Worm (Caenorhabditis elegans) whole organism, young adult: ENCODE measurements around the gene Y39H10B.2.

Experiments used
- B0261.1 ChIP-seq: sonication (generic microtip); optimal IDR thresholded peaks from 2 replicates; lab custom pipeline; 2016; ENCODE audit warnings: mild to moderate bottlenecking, missing genetic modification characterization, moderate library complexity, missing compliant biosample characterization
- B0336.3 ChIP-seq: fragments of 200-800 bp; sonication (Bioruptor generic); IDR thresholded peaks from 2 replicates; pipeline ENCODE4 v1.3.6; 2022; ENCODE audit warnings: missing genetic modification characterization, missing compliant biosample characterization
- D2030.7 ChIP-seq: fragments of 200-800 bp; sonication (Bioruptor generic); IDR thresholded peaks from 2 replicates; pipeline ENCODE4 v1.3.6; 2022; ENCODE audit warnings: missing genetic modification reagents, missing genetic modification characterization, missing compliant biosample characterization
- F22D6.2 ChIP-seq: sonication (generic microtip); optimal IDR thresholded peaks from 2 replicates; lab custom pipeline; 2016; ENCODE audit warnings: mild to moderate bottlenecking, missing genetic modification characterization, missing compliant biosample characterization
- ZK185.1 ChIP-seq: sonication (generic microtip); optimal IDR thresholded peaks from 2 replicates; lab custom pipeline; 2016; ENCODE audit warnings: mild to moderate bottlenecking, missing genetic modification characterization, missing compliant biosample characterization; ENCODE audit not compliant: poor library complexity, severe bottlenecking
- athp-1 ChIP-seq: sonication (generic microtip); optimal IDR thresholded peaks from 2 replicates; lab custom pipeline; 2017; ENCODE audit warnings: mild to moderate bottlenecking, missing genetic modification characterization, missing compliant biosample characterization
- bed-1 ChIP-seq: fragments of 200-800 bp; sonication (Bioruptor generic); IDR thresholded peaks from 2 replicates; pipeline ENCODE4 v1.3.6; 2022; ENCODE audit warnings: missing genetic modification reagents, missing genetic modification characterization, missing compliant biosample characterization
- bed-2 ChIP-seq: fragments of 200-800 bp; sonication (Bioruptor generic); IDR thresholded peaks from 2 replicates; pipeline ENCODE4 v1.3.6; 2022; ENCODE audit warnings: missing genetic modification reagents, missing genetic modification characterization, missing compliant biosample characterization
- ceh-100 ChIP-seq: fragments of 200-800 bp; sonication (Bioruptor generic); IDR thresholded peaks from 2 replicates; pipeline ENCODE4 v1.3.6; 2022; ENCODE audit warnings: missing genetic modification reagents, missing genetic modification characterization, missing compliant biosample characterization
- ceh-40 ChIP-seq: fragments of 200-800 bp; sonication (Bioruptor generic); IDR thresholded peaks from 2 replicates; pipeline ENCODE4 v1.3.6; 2022; ENCODE audit warnings: missing genetic modification characterization, missing compliant biosample characterization
- ceh-79 ChIP-seq: sonication (generic microtip); optimal IDR thresholded peaks from 2 replicates; lab custom pipeline; 2017; ENCODE audit warnings: mild to moderate bottlenecking, missing genetic modification characterization, missing compliant biosample characterization
- dox-1 ChIP-seq: fragments of 200-800 bp; sonication (Bioruptor generic); IDR thresholded peaks from 2 replicates; pipeline ENCODE4 v1.3.6; 2022; ENCODE audit warnings: missing genetic modification reagents, missing genetic modification characterization, missing compliant biosample characterization
- efl-1 ChIP-seq: fragments of 150-350 bp; optimal IDR thresholded peaks from 2 replicates; lab custom pipeline; 2014; ENCODE audit warnings: missing biosample characterization, missing genetic modification reagents, missing genetic modification characterization
- hlh-26 ChIP-seq: fragments of 200-800 bp; sonication (Bioruptor generic); conservative IDR thresholded peaks from 2 replicates; pipeline ENCODE4 v1.3.6; 2022; ENCODE audit warnings: missing genetic modification reagents, missing genetic modification characterization, missing compliant biosample characterization
- hmg-1.2 ChIP-seq: fragments of 200-800 bp; sonication (Bioruptor generic); IDR thresholded peaks from 2 replicates; pipeline ENCODE4 v1.3.6; 2022; ENCODE audit warnings: missing genetic modification reagents, missing genetic modification characterization, missing compliant biosample characterization
- hmg-20 ChIP-seq: fragments of 200-800 bp; sonication (Bioruptor generic); IDR thresholded peaks from 2 replicates; pipeline ENCODE4 v1.3.6; 2022; ENCODE audit warnings: missing genetic modification reagents, missing genetic modification characterization, missing compliant biosample characterization
- lag-1 ChIP-seq: fragments of 200-800 bp; sonication (Bioruptor generic); IDR thresholded peaks from 2 replicates; pipeline ENCODE4 v1.3.6; 2022; ENCODE audit warnings: missing genetic modification reagents, missing genetic modification characterization, missing compliant biosample characterization
- let-526 ChIP-seq: fragments of 200-800 bp; sonication (Bioruptor generic); IDR thresholded peaks from 2 replicates; pipeline ENCODE4 v1.3.6; 2022; ENCODE audit warnings: missing genetic modification reagents, missing genetic modification characterization, missing compliant biosample characterization
- lsl-1 ChIP-seq: fragments of 200-800 bp; sonication (Bioruptor generic); optimal IDR thresholded peaks from 2 replicates; lab custom pipeline; 2018; ENCODE audit warnings: mild to moderate bottlenecking, missing genetic modification characterization, moderate library complexity, missing compliant biosample characterization
- lsy-27 ChIP-seq: sonication (generic microtip); optimal IDR thresholded peaks from 2 replicates; lab custom pipeline; 2017; ENCODE audit warnings: missing genetic modification characterization, mild to moderate bottlenecking, missing compliant biosample characterization, antibody characterized with exemption, missing genotype, borderline replicate concordance; ENCODE audit not compliant: insufficient read depth
- madf-6 ChIP-seq: fragments of 200-800 bp; sonication (Bioruptor generic); IDR thresholded peaks from 2 replicates; pipeline ENCODE4 v1.3.6; 2022; ENCODE audit warnings: missing genetic modification reagents, missing genetic modification characterization, missing compliant biosample characterization
- madf-8 ChIP-seq: fragments of 200-800 bp; sonication (Bioruptor generic); conservative IDR thresholded peaks from 2 replicates; pipeline ENCODE4 v1.3.6; 2022; ENCODE audit warnings: missing genetic modification reagents, missing genetic modification characterization, missing compliant biosample characterization
- nfyb-1 ChIP-seq: fragments of 200-800 bp; sonication (Bioruptor generic); IDR thresholded peaks from 2 replicates; pipeline ENCODE4 v1.3.6; 2022; ENCODE audit warnings: missing genetic modification reagents, missing genetic modification characterization, missing compliant biosample characterization
- nhr-80 ChIP-seq: sonication (generic microtip); optimal IDR thresholded peaks from 2 replicates; lab custom pipeline; 2016; ENCODE audit warnings: missing genetic modification characterization, missing compliant biosample characterization
- nhr-90 ChIP-seq: sonication (generic microtip); optimal IDR thresholded peaks from 2 replicates; lab custom pipeline; 2016; ENCODE audit warnings: missing genotype, mild to moderate bottlenecking, missing genetic modification characterization, missing compliant biosample characterization
- repo-1 ChIP-seq: sonication (generic microtip); optimal IDR thresholded peaks from 2 replicates; lab custom pipeline; 2017; ENCODE audit warnings: mild to moderate bottlenecking, missing genetic modification characterization, missing compliant biosample characterization
- sea-2 ChIP-seq: fragments of 200-800 bp; sonication (Bioruptor generic); IDR thresholded peaks from 2 replicates; pipeline ENCODE4 v1.3.6; 2022; ENCODE audit warnings: missing genetic modification characterization, missing compliant biosample characterization
- snpc-1.1 ChIP-seq: sonication (generic microtip); optimal IDR thresholded peaks from 2 replicates; lab custom pipeline; 2017; ENCODE audit warnings: missing genetic modification characterization, mild to moderate bottlenecking, missing compliant biosample characterization, antibody characterized with exemption, moderate library complexity, missing genotype, missing genetic modification reagents; ENCODE audit not compliant: insufficient read depth
- somi-1 ChIP-seq: fragments of 200-800 bp; sonication (Bioruptor generic); optimal IDR thresholded peaks from 2 replicates; lab custom pipeline; 2018; ENCODE audit warnings: mild to moderate bottlenecking, missing genetic modification characterization, missing compliant biosample characterization
- unc-62 ChIP-seq: fragments of 150-350 bp; optimal IDR thresholded peaks from 2 replicates; lab custom pipeline; 2014; ENCODE audit warnings: missing biosample characterization, missing genetic modification reagents, missing genetic modification characterization
- xnd-1 ChIP-seq: sonication (generic microtip); optimal IDR thresholded peaks from 2 replicates; lab custom pipeline; 2016; ENCODE audit warnings: missing genotype, missing genetic modification reagents, missing genetic modification characterization, missing compliant biosample characterization
- zfh-2 ChIP-seq: fragments of 200-800 bp; sonication (Bioruptor generic); conservative IDR thresholded peaks from 2 replicates; pipeline ENCODE4 v1.3.6; 2022; ENCODE audit warnings: missing genetic modification reagents, missing genetic modification characterization, missing compliant biosample characterization
- zim-3 ChIP-seq: sonication (generic microtip); optimal IDR thresholded peaks from 2 replicates; lab custom pipeline; 2017; ENCODE audit warnings: mild to moderate bottlenecking, missing genetic modification characterization, moderate library complexity, missing compliant biosample characterization
- ztf-25 ChIP-seq: fragments of 200-800 bp; sonication (Bioruptor generic); IDR thresholded peaks from 2 replicates; pipeline ENCODE4 v1.3.6; 2022; ENCODE audit warnings: missing genetic modification reagents, missing genetic modification characterization, missing compliant biosample characterization

Y39H10B.2 gene

ce11 chrV:3685790-3686208, 17.2 kb downstream of the Y39H10B.2 start, which contains the start of gene W08A12.2 (continued):
- TF ChIP-seq bed-2 (GFP tag; lab: Robert Waterston, UW), result no peak
- no peak for TF ChIP-seq hmg-20 (GFP tag; lab: Robert Waterston, UW)
- TF ChIP-seq somi-1 (GFP tag; lab: Kevin White, UChicago), result peak; percentile 72
- TF ChIP-seq hmg-1.2 (GFP tag; lab: Robert Waterston, UW), result peak; percentile 89
- TF ChIP-seq ceh-100, result no peak
- peak; percentile 73 for TF ChIP-seq B0261.1 (tag; lab: Kevin White, UChicago)
- TF ChIP-seq, all 124 proteins: peak for 39

ce11 chrV:3686292-3686691, 17.7 kb downstream of the Y39H10B.2 start:
- TF ChIP-seq bed-1 (GFP tag; lab: Robert Waterston, UW), result no peak
- no peak for TF ChIP-seq repo-1 (tag; lab: Kevin White, UChicago)
- no peak for TF ChIP-seq snpc-1.1 (tag; lab: Kevin White, UChicago)
- TF ChIP-seq B0261.1 (tag; lab: Kevin White, UChicago), result peak; percentile 54
- no peak for TF ChIP-seq let-526 (GFP tag; lab: Robert Waterston, UW)
- no peak for TF ChIP-seq B0336.3 (GFP tag; lab: Robert Waterston, UW)
- TF ChIP-seq lag-1 (GFP tag; lab: Robert Waterston, UW), result no peak
- peak; percentile 1 for TF ChIP-seq efl-1
- TF ChIP-seq zim-3 (tag; lab: Kevin White, UChicago), result no peak
- no peak for TF ChIP-seq F22D6.2 (tag; lab: Kevin White, UChicago)
- no peak for TF ChIP-seq dox-1
- TF ChIP-seq unc-62 (GFP tag; lab: Kevin White, UChicago), result no peak
- peak; percentile 66 for TF ChIP-seq lsl-1 (GFP tag; lab: Kevin White, UChicago)
- TF ChIP-seq madf-6 (GFP tag; lab: Robert Waterston, UW), result peak; percentile 5; the same call in 1 of the 2 replicates
- no peak for TF ChIP-seq ceh-79 (tag; lab: Kevin White, UChicago)
- TF ChIP-seq nhr-90 (tag; lab: Kevin White, UChicago), result no peak
- TF ChIP-seq lsy-27 (tag; lab: Kevin White, UChicago), result no peak
- TF ChIP-seq sea-2 (GFP tag; lab: Robert Waterston, UW), result no peak

ce11 chrV:3686899-3687298, 18.3 kb downstream of the Y39H10B.2 start, which contains the start of gene unc-132:
TSS of gene unc-132 (plus strand) at chrV:3687106.
- TF ChIP-seq D2030.7 (GFP tag; lab: Robert Waterston, UW), result no peak
- TF ChIP-seq athp-1 (tag; lab: Kevin White, UChicago), result no peak
- no peak for TF ChIP-seq ceh-40 (GFP tag; lab: Robert Waterston, UW)
- no peak for TF ChIP-seq nhr-90 (tag; lab: Kevin White, UChicago)
- TF ChIP-seq hlh-26 (GFP tag; lab: Robert Waterston, UW), result no peak

- TF ChIP-seq ZK185.1 (tag; lab: Kevin White, UChicago) (no peak), hmg-1.2 (GFP tag; lab: Robert Waterston, UW) (peak; percentile 49; the same call in 1 of the 2 replicates), zfh-2 (GFP tag; lab: Robert Waterston, UW) (peak; percentile 58), nfyb-1 (GFP tag; lab: Robert Waterston, UW) (0 out of 2 replicates have a peak, but pooled peaks have one; percentile 50)
These were observed 20.2 kb downstream of the Y39H10B.2 start for ce11 chrV:3688733-3689132.

ce11 chrV:3692613-3693012, 24.0 kb downstream of the Y39H10B.2 start:
- no peak for TF ChIP-seq madf-8 (GFP tag; lab: Robert Waterston, UW)
- TF ChIP-seq xnd-1 (tag; lab: Kevin White, UChicago), result no peak
- TF ChIP-seq ztf-25 (GFP tag; lab: Robert Waterston, UW), result no peak
- peak; percentile 1 for TF ChIP-seq nhr-80 (tag; lab: Kevin White, UChicago)
- TF ChIP-seq, all 124 proteins: peak for 1
